Fruit fly (Drosophila melanogaster): Measurements from ENCODE around the gene Reepl1.

Reepl1 gene

DNA sequence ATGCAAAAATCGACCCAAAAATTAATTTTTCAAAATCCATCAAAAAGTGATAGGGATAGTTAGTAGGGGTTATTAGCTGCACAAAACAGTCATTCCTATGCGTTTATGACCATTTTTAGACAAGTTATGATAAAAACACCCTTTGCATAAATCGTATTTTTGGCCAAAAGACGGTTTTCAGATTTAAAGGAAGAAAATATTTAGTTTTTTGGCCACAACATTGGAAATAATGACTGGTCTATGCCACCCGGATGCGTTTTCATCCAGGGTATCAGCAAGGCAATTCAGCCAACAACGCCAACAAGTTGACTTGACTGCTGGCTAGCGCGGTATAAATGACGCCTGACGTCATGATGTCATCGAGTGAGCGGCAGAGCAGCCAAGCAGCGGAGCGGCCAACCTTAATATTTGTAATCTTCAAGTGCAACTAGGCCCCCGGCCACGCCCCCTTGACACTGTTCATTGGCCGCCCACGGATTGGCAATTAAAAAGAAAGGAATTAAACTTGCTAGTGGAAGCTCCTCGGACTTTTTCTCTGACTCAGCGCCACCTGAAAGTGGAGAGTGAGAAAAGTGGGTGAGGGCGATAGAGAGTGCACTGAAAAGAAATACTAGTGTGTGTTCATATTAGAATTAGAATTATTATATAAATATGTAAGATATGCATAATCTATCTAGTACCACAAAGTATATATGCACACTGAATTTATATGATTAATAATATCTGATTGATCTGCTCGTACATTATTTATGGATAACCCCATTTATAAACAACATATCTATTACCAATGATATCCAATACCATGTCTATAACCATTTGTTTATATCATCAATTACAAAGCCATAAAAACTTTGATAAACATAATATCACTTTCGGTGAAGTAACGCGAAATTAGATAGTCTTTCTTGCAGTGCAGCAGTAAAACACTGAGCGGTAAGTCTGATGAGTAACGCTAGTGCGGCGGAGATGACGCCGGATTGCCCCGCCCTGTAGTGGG lies 12.5 kb upstream of the Reepl1 start (continued):
- TF ChIP-seq net (GFP tag; optimal IDR thresholded peaks at IDR 0.05) (peak; percentile 87), spab (GFP tag; optimal IDR thresholded peaks at IDR 0.05) (peak; percentile 76), Gug (GFP tag; IDR thresholded peaks at IDR 0.05) (peak; percentile 75), CG4318 (GFP tag; optimal IDR thresholded peaks at IDR 0.05) (peak; percentile 85), CG16779 (tag; optimal IDR thresholded peaks at IDR 0.05) (peak; percentile 76), CG6276 (GFP tag; optimal IDR thresholded peaks at IDR 0.05) (peak; percentile 87), CG6808 (GFP tag; optimal IDR thresholded peaks at IDR 0.05) (peak; percentile 85), CG1621 (tag; optimal IDR thresholded peaks at IDR 0.05) (peak; percentile 63), Eip75B (GFP tag; optimal IDR thresholded peaks at IDR 0.05) (peak; percentile 64), Lpt (GFP tag; optimal IDR thresholded peaks at IDR 0.05) (peak; percentile 85), svp (GFP tag) (peak; percentile 58), Eip93F (GFP tag; optimal IDR thresholded peaks at IDR 0.05) (peak; percentile 10), Smox (GFP tag; optimal IDR thresholded peaks at IDR 0.05) (peak; percentile 61), CG6854 (GFP tag; optimal IDR thresholded peaks at IDR 0.05) (peak; percentile 13), eg (GFP tag; IDR thresholded peaks at IDR 0.05) (peak; percentile 79), Met (GFP tag; optimal IDR thresholded peaks at IDR 0.05) (peak; percentile 75), Eip78C (GFP tag) (peak; percentile 92), CG10631 (GFP tag; optimal IDR thresholded peaks at IDR 0.05) (peak; percentile 80), Sox14 (GFP tag; optimal IDR thresholded peaks at IDR 0.05) (peak; percentile 60), CG7368 (GFP tag; optimal IDR thresholded peaks at IDR 0.05) (peak; percentile 74), ss (GFP tag; optimal IDR thresholded peaks at IDR 0.05) (peak; percentile 71 to 88), vri (GFP tag; optimal IDR thresholded peaks at IDR 0.05) (peak; percentile 14), Sox15 (GFP tag; optimal IDR thresholded peaks at IDR 0.05) (peak; percentile 73), CG31627 (GFP tag; optimal IDR thresholded peaks at IDR 0.05) (peak; percentile 58), OdsH (GFP tag; optimal IDR thresholded peaks at IDR 0.05) (peak; percentile 85), Blimp-1 (GFP tag; optimal IDR thresholded peaks at IDR 0.05) (peak; percentile 65), Ets21C (GFP tag; optimal IDR thresholded peaks at IDR 0.05) (peak; percentile 10), fd85E (GFP tag; optimal IDR thresholded peaks at IDR 0.05) (peak; percentile 50)

DNA sequence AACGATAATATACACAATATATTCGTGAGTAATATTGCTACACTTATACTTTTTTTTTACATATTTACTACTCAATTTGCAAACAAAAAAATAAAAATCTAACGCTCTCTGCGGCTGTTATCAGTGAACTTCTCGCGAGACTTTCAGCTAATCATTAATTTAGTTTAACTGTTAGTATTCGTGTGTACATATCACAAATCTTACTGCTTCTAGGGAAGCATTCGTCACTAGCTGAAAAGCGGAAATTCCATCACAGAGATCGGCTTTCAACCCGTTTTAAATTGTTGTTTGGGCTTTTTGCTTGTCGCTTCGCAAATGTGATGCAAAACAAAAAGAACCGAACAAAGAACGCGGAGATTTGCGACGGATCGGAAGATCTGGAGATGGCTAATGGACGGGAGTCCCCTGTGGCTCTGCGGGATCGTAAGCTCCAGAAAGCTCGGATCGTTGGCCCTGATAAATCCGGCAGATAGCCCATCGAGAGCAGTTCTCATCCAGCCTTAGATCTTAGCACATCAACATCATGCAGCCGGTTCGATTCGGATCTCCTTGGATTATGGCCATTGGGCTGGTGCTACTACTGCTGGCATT lies 11.0 kb upstream of the Reepl1 start, which contains the start of gene PGRP-SA:
Gene PGRP-SA, plus strand, starts transcription at position 194 of the 591 bp plus-strand sequence.
- TF ChIP-seq svp (GFP tag) (peak; percentile 66), Sox14 (GFP tag; optimal IDR thresholded peaks at IDR 0.05) (peak; percentile 33), CG10669 (GFP tag; optimal IDR thresholded peaks at IDR 0.05) (peak; percentile 1), CG8119 (GFP tag; IDR thresholded peaks at IDR 0.05) (0 out of 3 replicates have a peak, but pooled peaks have one; percentile 27), Lpt (GFP tag; optimal IDR thresholded peaks at IDR 0.05) (no peak), Eip78C (GFP tag) (peak; percentile 51), Met (GFP tag; optimal IDR thresholded peaks at IDR 0.05) (no peak)

DNA sequence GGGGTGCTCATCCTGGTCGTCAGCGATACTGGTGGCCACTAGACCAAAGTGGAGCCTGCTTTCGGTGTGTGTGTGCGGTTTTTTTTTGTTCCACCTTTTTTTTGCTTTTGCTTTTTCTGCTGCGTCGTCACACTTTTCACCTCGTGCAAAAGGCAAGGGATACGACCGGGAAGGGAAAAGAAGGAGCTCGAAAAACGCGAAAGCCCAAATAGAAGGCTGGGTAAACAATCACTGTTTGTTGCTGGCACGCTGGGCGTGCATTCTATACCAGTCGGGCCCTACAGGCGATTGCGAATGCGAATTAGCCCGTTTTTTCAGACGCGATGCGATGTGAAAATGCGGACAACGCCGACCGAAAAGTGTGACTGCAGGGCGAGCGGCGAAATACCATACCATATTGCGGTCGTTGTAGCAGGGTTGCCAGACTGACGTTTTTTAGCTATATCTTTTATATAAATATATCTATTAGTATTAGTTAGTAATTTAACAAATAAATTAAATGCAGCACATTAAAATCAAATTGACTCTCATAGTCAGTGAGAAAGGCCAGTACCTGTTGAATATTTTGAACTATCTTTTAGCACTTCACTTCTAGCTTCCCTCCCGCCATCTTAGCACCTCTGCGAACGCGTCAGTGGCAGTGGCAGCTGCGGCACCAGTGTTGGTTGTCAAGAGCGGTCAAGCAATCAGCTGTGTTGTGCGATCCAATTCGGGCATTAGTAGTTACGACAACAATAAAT lies 2.4 kb upstream of the Reepl1 start, which contains the start of the genes Polr2A and CG11699:
Gene Polr2A, minus strand, starts transcription at position 371 of the 740 bp plus-strand sequence.
Gene CG11699, plus strand, starts transcription at position 666 of the 740 bp plus-strand sequence.
- TF ChIP-seq CG15336 (GFP tag; IDR thresholded peaks at IDR 0.05) (peak; percentile 57), achi (GFP tag; optimal IDR thresholded peaks at IDR 0.05) (peak; percentile 38), OdsH (GFP tag; optimal IDR thresholded peaks at IDR 0.05) (no peak), CG6808 (GFP tag; optimal IDR thresholded peaks at IDR 0.05) (peak; percentile 64), cyc (GFP tag; optimal IDR thresholded peaks at IDR 0.05) (peak; percentile 8), Ets96B (tag; optimal IDR thresholded peaks at IDR 0.05) (peak; percentile 31), CG6854 (GFP tag; optimal IDR thresholded peaks at IDR 0.05) (peak; percentile 6), lz (GFP tag; optimal IDR thresholded peaks at IDR 0.05) (peak; percentile 5), esn (GFP tag; optimal IDR thresholded peaks at IDR 0.05) (peak; percentile 19), Sox14 (GFP tag; optimal IDR thresholded peaks at IDR 0.05) (peak; percentile 11), dac (GFP tag; optimal IDR thresholded peaks at IDR 0.05) (no peak), CG11902 (GFP tag; optimal IDR thresholded peaks at IDR 0.05) (peak; percentile 18), CG6792 (GFP tag; optimal IDR thresholded peaks at IDR 0.05) (no peak), fd59A (GFP tag; optimal IDR thresholded peaks at IDR 0.05) (no peak), Sox15 (GFP tag; optimal IDR thresholded peaks at IDR 0.05) (peak; percentile 12), vri (GFP tag; optimal IDR thresholded peaks at IDR 0.05) (no peak), CG6163 (GFP tag; IDR thresholded peaks at IDR 0.05) (peak; percentile 57; the same call in 1 of the 3 replicates), CG32006 (GFP tag; optimal IDR thresholded peaks at IDR 0.05) (peak; percentile 31), ss (GFP tag; optimal IDR thresholded peaks at IDR 0.05) (peak; percentile 64 to 70), CG31627 (GFP tag; optimal IDR thresholded peaks at IDR 0.05) (peak; percentile 10), CG10631 (GFP tag; optimal IDR thresholded peaks at IDR 0.05) (peak; percentile 51), Gug (GFP tag; IDR thresholded peaks at IDR 0.05) (peak; percentile 18; the same call in 1 of the 2 replicates)

Data from whole organism, prepupa.